Fruit fly (Drosophila melanogaster) S2 (cell line): ENCODE results near the gene salt.

Experiments used
- CG8478 ChIP-seq: fragments of >200 bp; optimal IDR thresholded peaks from 2 replicates; lab custom pipeline; 2018
- CTCF ChIP-seq, 2 experiments: fragments of >200 bp; optimal IDR thresholded peaks; 2 replicates each; lab custom pipeline; 2018

Gene salt

dm6 chr3R:31754605-31755004 is at the start of gene salt:
Gene salt (minus strand): TSS chr3R:31754705.
- TF ChIP-seq CTCF (optimal IDR thresholded peaks at IDR 0.05; lab: Kevin White, UChicago) (no peak), CG8478 (lab: Kevin White, UChicago) (no peak)

DNA sequence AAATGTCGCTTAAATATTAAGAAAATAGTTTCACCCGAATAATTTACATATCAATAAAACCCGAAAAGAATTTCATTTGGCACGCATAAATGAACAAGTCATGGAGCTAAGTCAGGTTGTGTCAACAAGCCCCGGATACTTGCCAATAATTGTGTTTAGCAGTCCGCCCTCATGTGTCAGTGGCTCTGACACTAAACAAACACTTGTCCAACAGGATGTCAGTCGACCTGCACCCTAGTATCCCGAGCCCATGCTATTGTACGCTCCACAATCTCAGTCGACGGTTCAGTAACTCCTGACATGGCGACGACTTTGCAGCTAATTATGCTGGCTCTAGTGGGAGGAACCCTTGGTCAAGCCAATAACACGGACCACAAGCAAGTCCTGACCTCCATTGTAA is 46.2 kb upstream of the salt start, which contains the start of gene Ir100a:
Ir100a (plus strand) TSS at position 301 of the 400 bp plus-strand sequence.
- no peak for TF ChIP-seq CTCF (optimal IDR thresholded peaks at IDR 0.05; lab: Kevin White, UChicago)
- no peak for TF ChIP-seq CG8478 (lab: Kevin White, UChicago)

DNA sequence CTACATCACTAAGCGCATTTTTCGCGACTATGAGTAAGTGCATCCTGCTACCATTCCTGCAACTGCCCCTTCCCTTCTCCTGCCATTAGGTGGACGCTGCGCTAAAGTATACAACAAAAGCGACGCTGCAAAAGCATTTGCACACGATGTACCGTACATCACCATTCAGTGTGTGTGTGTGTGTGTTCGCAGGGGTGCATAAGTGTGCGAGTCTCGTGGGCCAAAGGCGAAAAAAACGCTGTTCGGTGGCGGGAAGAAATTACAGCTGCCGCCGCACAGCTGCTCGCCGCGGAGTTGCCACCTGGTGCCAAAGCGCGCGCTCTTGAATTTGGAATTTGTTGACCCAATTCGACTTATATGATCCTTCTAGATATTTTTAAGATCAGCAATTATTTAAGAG is 40.0 kb upstream of the salt start:
- TF ChIP-seq CG8478 (lab: Kevin White, UChicago) (no peak), CTCF (optimal IDR thresholded peaks at IDR 0.05; lab: Kevin White, UChicago) (peak in 1 of 2 experiments; percentile 38)

- no peak for TF ChIP-seq CG8478 (lab: Kevin White, UChicago)
- no peak for TF ChIP-seq CTCF (optimal IDR thresholded peaks at IDR 0.05; lab: Kevin White, UChicago)
Observed at dm6 chr3R:31793664-31794417, 39.3 kb upstream of the salt start, which contains the start of the genes Mccc1 and Acf. Gene Mccc1 (minus strand): TSS chr3R:31793907. Gene Acf (plus strand): TSS chr3R:31793981.

dm6 chr3R:31777482-31778165 is 23.1 kb upstream of the salt start:
- no peak for TF ChIP-seq CG8478 (lab: Kevin White, UChicago)
- no peak for TF ChIP-seq CTCF (optimal IDR thresholded peaks at IDR 0.05; lab: Kevin White, UChicago)

- TF ChIP-seq CTCF (optimal IDR thresholded peaks at IDR 0.05; lab: Kevin White, UChicago) (no peak), CG8478 (lab: Kevin White, UChicago) (no peak)
Observed at dm6 chr3R:31776583-31777362, 22.3 kb upstream of the salt start, which contains the start of the genes CG2126 and faf. Gene CG2126 (minus strand): TSS chr3R:31776652. Gene faf (plus strand): TSS chr3R:31777020.

DNA sequence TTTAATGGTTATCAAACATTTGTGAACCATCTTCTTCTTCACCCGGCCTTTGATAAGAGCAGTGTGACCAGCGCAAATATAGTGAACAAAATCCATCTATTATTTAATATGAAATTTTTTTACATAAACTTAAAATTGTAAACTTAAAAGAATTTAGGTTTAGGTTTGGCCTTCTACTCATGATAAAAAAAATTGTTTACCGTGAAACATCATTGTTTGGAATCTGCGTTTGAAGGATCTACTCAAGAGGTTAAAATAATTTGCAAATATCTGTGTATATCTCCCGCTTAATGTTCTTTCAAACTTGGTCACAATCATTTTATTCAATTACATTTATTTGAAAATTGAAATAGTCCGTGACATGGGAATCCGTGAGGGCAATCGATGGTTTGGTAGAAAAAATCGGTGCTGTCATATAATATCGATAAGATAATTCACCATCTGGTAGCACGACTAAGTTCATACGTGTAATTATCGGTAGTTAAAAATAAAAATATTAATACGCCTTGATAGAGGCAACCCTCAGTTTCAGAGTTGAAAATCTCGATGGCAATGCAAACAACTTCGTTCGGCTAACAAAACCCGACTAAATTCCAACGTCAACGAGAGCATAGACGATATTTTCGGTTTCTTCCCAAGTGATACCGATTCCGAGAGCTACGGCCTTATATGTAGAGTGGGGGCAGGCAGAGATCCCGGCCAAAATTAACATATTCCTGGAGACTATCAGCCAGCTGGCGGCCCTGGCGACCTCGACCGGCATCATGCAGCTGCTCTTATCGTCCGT is 17.5 kb upstream of the salt start, which contains the start of the genes betaGlu and sip3:
betaGlu (minus strand) TSS at position 59 of the 787 bp plus-strand sequence.
sip3 (plus strand) TSS at position 430 of the 787 bp plus-strand sequence.
- no peak for TF ChIP-seq CTCF (optimal IDR thresholded peaks at IDR 0.05; lab: Kevin White, UChicago)
- no peak for TF ChIP-seq CG8478 (lab: Kevin White, UChicago)

dm6 chr3R:31768198-31768597 is 13.7 kb upstream of the salt start:
- TF ChIP-seq CTCF (optimal IDR thresholded peaks at IDR 0.05; lab: Kevin White, UChicago): no peak
- TF ChIP-seq CG8478 (lab: Kevin White, UChicago): no peak

dm6 chr3R:31767528-31767927 is 13.0 kb upstream of the salt start:
- TF ChIP-seq CG8478 (lab: Kevin White, UChicago): no peak

DNA sequence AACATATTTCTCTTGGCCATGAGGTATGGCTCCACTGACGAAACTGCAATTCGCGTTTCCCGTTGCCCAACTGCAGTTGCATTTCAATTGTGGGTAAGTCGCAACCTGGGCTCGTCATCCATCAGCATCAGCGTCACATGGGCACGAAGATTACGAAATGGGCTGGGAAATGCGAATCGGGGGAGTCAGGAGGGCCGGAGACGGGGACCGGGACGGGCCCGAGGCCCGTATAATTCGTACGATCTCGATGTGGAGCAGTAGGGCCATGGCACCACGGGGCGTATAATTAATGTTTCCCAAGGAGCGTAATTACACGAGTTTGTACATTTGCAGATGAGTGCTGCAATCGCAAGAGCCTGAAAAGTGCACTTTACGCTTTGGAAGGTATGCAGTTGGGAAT is 10.6 kb upstream of the salt start:
- no peak for TF ChIP-seq CG8478 (lab: Kevin White, UChicago)
- no peak for TF ChIP-seq CTCF (optimal IDR thresholded peaks at IDR 0.05; lab: Kevin White, UChicago)

- TF ChIP-seq CG8478 (lab: Kevin White, UChicago): no peak
- TF ChIP-seq CTCF (optimal IDR thresholded peaks at IDR 0.05; lab: Kevin White, UChicago): no peak
Observed at dm6 chr3R:31764672-31765071, 10.2 kb upstream of the salt start, which contains the start of gene CG2150. Gene CG2150 (minus strand): TSS chr3R:31764772.

DNA sequence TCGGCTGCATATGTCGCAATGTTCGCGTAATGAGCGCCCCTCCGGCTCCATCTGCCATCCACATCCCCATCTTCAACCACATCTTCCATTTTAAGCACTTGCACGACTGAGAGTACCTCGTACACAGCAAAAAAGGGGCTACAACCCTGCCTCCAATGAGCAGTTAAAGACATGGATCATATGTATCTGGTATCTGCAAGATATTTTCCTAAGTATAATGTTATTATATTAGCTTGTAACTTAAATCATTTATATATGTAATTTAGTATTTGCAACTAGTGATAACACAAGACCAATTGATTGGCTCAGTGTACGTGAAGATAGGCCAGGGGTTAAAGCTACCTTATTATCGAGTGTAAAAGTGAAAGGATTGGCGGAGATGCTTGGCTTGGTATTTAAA is 8.2 kb upstream of the salt start:
- TF ChIP-seq CG8478 (lab: Kevin White, UChicago): no peak
- TF ChIP-seq CTCF (optimal IDR thresholded peaks at IDR 0.05; lab: Kevin White, UChicago): no peak

DNA sequence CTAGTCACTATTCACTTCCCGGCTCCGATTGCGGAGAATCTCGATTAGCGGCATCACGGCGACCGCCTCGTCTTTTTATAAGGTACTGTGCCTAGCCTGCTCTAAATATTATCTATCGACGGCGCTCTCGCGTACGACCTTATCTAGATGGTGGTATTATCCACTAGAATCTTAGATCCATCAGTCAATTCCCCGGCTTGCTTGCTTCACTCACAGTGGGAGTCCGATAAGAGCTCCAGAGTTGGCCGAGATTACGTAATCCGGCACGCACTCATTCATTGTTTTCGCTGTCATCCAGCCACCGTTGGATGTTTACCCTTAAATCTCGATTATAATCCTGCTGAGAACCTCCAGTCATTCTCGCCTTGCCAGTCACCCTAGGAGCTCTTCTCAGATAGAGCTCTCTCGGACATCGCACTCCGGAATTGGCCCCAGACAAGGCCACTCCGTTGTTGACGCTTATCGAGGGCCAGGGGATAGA is 7.1 kb upstream of the salt start, which contains the start of gene Smvt:
Smvt (minus strand) TSS at position 51 of the 481 bp plus-strand sequence.
- no peak for TF ChIP-seq CTCF (optimal IDR thresholded peaks at IDR 0.05; lab: Kevin White, UChicago)
- no peak for TF ChIP-seq CG8478 (lab: Kevin White, UChicago)
